Worm (Caenorhabditis elegans) whole organism, early embryonic: Measurements from ENCODE around the gene F01D5.7.
"Not testable (repeated sequence)": the region's sequence is repeated elsewhere in the genome, so short reads cannot be mapped to it uniquely, and the experiment has no call there.

ENCODE experiments used
- B0310.2 ChIP-seq: sonication (generic microtip); optimal IDR thresholded peaks from 2 replicates; lab custom pipeline; 2016; ENCODE audit warnings: mild to moderate bottlenecking, missing genetic modification characterization, missing compliant biosample characterization
- F13C5.2 ChIP-seq: sonication (generic microtip); optimal IDR thresholded peaks from 2 replicates; lab custom pipeline; 2017; ENCODE audit warnings: mild to moderate bottlenecking, missing genetic modification characterization, inconsistent platforms, missing compliant biosample characterization
- aly-1 ChIP-seq: sonication (generic microtip); optimal IDR thresholded peaks from 2 replicates; lab custom pipeline; 2016; ENCODE audit warnings: missing genetic modification characterization, missing compliant biosample characterization
- ama-1 ChIP-seq: fragments of 150-350 bp; optimal IDR thresholded peaks from 2 replicates; lab custom pipeline; 2014
- ceh-13 ChIP-seq: fragments of 200-800 bp; sonication (Bioruptor generic); optimal IDR thresholded peaks from 2 replicates; lab custom pipeline; 2018; ENCODE audit warnings: mild to moderate bottlenecking, missing genetic modification characterization, missing compliant biosample characterization
- ceh-36 ChIP-seq: sonication (generic microtip); optimal IDR thresholded peaks from 2 replicates; lab custom pipeline; 2016; ENCODE audit warnings: missing genetic modification characterization, inconsistent platforms, missing compliant biosample characterization
- ets-7 ChIP-seq: sonication (generic microtip); optimal IDR thresholded peaks from 2 replicates; lab custom pipeline; 2016; ENCODE audit warnings: missing genotype, missing genetic modification characterization, missing compliant biosample characterization
- flt-1 ChIP-seq: fragments of 200-800 bp; sonication (Bioruptor generic); IDR thresholded peaks from 2 replicates; pipeline ENCODE4 v1.3.6; 2022; ENCODE audit warnings: missing genetic modification characterization, missing compliant biosample characterization
- hmbx-1 ChIP-seq: sonication (generic microtip); optimal IDR thresholded peaks from 2 replicates; lab custom pipeline; 2016; ENCODE audit warnings: mild to moderate bottlenecking, missing genetic modification characterization, missing compliant biosample characterization
- hmg-4 ChIP-seq: fragments of 200-800 bp; sonication (Bioruptor generic); optimal IDR thresholded peaks from 2 replicates; lab custom pipeline; 2018; ENCODE audit warnings: mild to moderate bottlenecking, missing genetic modification characterization, missing compliant biosample characterization
- hnd-1 ChIP-seq: sonication (generic microtip); optimal IDR thresholded peaks from 2 replicates; lab custom pipeline; 2016; ENCODE audit warnings: missing genetic modification characterization, missing compliant biosample characterization
- pes-1 ChIP-seq: fragments of 200-800 bp; sonication (Bioruptor generic); IDR thresholded peaks from 2 replicates; pipeline ENCODE4 v1.3.6; 2022; ENCODE audit warnings: missing genetic modification reagents, missing genetic modification characterization, missing compliant biosample characterization
- scrt-1 ChIP-seq: fragments of 200-800 bp; sonication (Bioruptor generic); IDR thresholded peaks from 2 replicates; pipeline ENCODE4 v1.3.6; 2022; ENCODE audit warnings: missing genetic modification characterization, missing compliant biosample characterization
- sea-1 ChIP-seq: fragments of 200-800 bp; sonication (Bioruptor generic); conservative IDR thresholded peaks from 2 replicates; pipeline ENCODE4 v1.3.6; 2022; ENCODE audit warnings: missing genetic modification characterization, missing compliant biosample characterization
- tbx-11 ChIP-seq: fragments of 200-800 bp; sonication (Bioruptor generic); IDR thresholded peaks from 2 replicates; pipeline ENCODE4 v1.3.6; 2022; ENCODE audit warnings: missing genetic modification characterization, missing compliant biosample characterization
- tbx-37 ChIP-seq: fragments of 200-800 bp; sonication (Bioruptor generic); conservative IDR thresholded peaks from 2 replicates; pipeline ENCODE4 v1.3.6; 2022; ENCODE audit warnings: missing genetic modification reagents, missing genetic modification characterization, missing compliant biosample characterization
- tra-4 ChIP-seq: sonication (generic microtip); optimal IDR thresholded peaks from 2 replicates; lab custom pipeline; 2017; ENCODE audit warnings: missing genetic modification characterization, missing compliant biosample characterization

Gene F01D5.7

DNA sequence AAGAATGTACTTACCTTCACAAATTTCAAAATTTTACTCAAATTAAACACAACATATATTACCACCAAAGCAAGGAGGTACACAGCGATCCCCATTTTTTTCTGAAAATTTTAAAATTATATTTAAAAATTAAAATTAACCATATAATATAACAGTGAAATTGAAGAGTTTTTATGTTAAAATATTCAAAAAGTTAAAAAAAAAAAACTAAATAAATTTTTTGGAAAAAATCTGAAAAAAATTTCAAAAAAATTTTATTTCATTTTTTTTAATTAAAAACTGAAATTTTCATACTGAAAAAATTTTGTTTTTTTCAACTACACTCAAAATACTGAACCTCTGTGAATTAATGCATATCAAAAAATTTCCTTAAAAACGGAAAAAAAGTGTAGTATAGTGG lies 8.4 kb downstream of the F01D5.7 start, which contains the start of gene cyp-37A1:
TSS of gene cyp-37A1 (minus strand) at position 101 of the 400 bp plus-strand sequence.
- TF ChIP-seq ama-1 (no peak), aly-1 (tag; lab: Kevin White, UChicago) (no peak), ets-7 (no peak), pes-1 (no peak)

DNA sequence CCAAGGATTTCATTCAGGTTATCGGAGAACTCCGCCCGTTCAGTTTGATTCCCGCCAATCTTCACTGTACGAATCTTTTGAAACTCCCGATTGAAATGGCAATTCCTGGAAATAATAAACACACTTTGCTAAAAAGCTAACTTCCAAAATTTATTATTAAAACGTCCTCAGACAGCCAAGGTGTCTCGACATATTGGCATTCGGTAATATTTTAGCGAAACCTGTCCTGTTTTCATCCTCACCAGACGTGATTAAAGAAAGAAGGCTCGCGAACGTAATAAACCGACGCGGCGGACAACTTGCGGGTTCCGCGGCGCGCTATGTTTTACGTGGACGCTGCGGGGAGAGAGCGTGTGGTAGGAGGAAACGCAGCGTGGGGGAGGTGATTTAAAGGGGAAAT lies 9.7 kb downstream of the F01D5.7 start:
- TF ChIP-seq ama-1 (peak; percentile 78), scrt-1 (GFP tag; lab: Robert Waterston, UW) (no peak), F13C5.2 (tag; lab: Kevin White, UChicago) (peak; percentile 24), hmg-4 (peak; percentile 68), B0310.2 (no peak), hmbx-1 (tag; lab: Kevin White, UChicago) (no peak), tra-4 (no peak)

DNA sequence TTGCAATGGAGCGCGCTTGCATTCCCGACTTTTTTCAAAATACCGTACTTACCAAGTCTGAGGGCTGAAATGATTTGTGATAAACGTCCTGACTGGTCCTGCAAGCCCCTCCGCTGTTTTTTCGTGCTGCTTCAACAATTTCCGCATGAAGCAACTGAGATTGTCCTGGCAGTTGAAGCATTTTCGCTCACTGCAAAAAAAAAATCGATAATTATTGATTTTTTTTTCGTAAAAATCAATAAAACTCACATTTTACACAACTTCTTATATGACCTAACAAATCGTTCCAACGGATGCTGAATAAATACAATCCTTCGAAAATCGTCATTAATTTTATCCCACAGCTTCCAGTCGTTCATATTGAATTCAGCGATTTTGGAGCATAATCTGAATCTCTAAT lies 10.4 kb downstream of the F01D5.7 start:
- no peak for TF ChIP-seq scrt-1 (GFP tag; lab: Robert Waterston, UW)
- no peak for TF ChIP-seq hmbx-1 (tag; lab: Kevin White, UChicago)
- no peak for TF ChIP-seq pes-1
- no peak for TF ChIP-seq tbx-37 (GFP tag; lab: Robert Waterston, UW)

DNA sequence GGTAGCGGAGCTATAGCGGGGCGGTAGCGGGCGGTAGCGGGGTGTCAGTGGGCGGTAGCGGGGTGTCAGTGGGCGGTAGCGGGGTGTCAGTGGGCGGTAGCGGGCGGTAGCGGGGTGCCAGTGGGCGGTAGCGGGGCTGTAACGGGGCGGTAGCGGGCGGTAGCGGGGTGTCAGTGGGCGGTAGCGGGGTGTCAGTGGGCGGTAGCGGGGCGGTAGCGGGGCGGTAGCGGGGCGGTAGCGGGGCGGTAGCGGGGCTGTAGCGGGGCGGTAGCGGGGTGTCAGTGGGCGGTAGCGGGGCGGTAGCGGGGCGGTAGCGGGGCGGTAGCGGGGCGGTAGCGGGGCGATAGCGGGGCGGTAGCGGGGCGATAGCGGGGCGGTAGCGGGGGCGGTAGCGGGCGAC lies 11.2 kb downstream of the F01D5.7 start:
- TF ChIP-seq tbx-11 (GFP tag; lab: Robert Waterston, UW) (peak; percentile 63; the same call in 1 of the 2 replicates), hmg-4 (peak; percentile 36), scrt-1 (GFP tag; lab: Robert Waterston, UW) (0 out of 2 replicates have a peak, but pooled peaks have one; percentile 43), pes-1 (peak; percentile 68; the same call in 1 of the 2 replicates), tbx-37 (GFP tag; lab: Robert Waterston, UW) (peak; percentile 37), sea-1 (GFP tag; lab: Robert Waterston, UW) (0 out of 2 replicates have a peak, but pooled peaks have one; percentile 51)

DNA sequence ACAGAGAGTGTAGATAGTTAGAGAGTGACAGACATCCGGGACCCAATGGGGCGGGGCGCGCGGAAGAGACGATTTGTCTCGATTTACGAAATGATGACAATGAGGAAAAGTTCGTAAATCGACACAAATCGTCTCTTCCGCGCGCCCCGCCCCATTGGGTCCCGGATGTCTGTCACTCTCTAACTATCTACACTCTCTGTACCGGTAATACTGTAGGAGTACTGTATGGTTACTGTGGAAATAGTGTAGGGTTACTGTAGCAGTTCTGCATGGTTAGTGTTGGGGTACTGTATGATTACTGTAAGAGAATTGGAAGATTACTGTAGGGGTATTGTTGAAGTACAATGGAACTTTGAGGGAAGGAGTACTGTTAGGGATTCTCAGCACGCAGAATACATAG lies 12.8 kb downstream of the F01D5.7 start, which contains the start of gene F01D5.10:
TSS of gene F01D5.10 (minus strand) at position 101 of the 400 bp plus-strand sequence.
- TF ChIP-seq hmg-4; ama-1; sea-1 (GFP tag; lab: Robert Waterston, UW): not testable (repeated sequence)

DNA sequence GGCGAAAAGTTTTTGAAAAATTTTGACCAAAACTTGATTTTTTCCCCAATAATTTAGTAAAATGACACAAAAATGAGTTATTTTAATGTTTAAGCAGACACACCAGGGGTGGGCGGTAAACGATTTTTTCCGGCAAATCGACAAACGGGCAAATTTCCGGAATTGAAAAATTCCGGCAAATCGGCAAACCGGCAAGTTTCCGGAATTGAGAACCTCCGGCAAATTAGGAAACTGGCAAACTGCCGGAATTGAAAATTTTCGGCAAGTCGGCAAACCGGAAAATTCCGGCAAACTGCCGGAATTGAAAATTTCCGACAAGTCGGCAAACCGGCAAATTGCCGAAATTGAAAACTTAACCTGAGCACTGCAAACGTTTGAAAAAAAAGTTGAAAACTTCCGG lies 24.2 kb downstream of the F01D5.7 start:
- no peak for TF ChIP-seq sea-1 (GFP tag; lab: Robert Waterston, UW)
- no peak for TF ChIP-seq tra-4
- TF ChIP-seq hmbx-1 (tag; lab: Kevin White, UChicago) = no peak
- no peak for TF ChIP-seq tbx-37 (GFP tag; lab: Robert Waterston, UW)
- no peak for TF ChIP-seq F13C5.2 (tag; lab: Kevin White, UChicago)
- TF ChIP-seq flt-1 (GFP tag; lab: Robert Waterston, UW) = no peak
- no peak for TF ChIP-seq B0310.2
- no peak for TF ChIP-seq tbx-11 (GFP tag; lab: Robert Waterston, UW)
- no peak for TF ChIP-seq hnd-1 (tag; lab: Kevin White, UChicago)
- TF ChIP-seq ceh-36 = no peak
- no peak for TF ChIP-seq aly-1 (tag; lab: Kevin White, UChicago)
- TF ChIP-seq ama-1 = no peak
- TF ChIP-seq hmg-4 = no peak
- no peak for TF ChIP-seq ets-7
- no peak for TF ChIP-seq pes-1
- no peak for TF ChIP-seq ceh-13 (GFP tag; lab: Kevin White, UChicago)

DNA sequence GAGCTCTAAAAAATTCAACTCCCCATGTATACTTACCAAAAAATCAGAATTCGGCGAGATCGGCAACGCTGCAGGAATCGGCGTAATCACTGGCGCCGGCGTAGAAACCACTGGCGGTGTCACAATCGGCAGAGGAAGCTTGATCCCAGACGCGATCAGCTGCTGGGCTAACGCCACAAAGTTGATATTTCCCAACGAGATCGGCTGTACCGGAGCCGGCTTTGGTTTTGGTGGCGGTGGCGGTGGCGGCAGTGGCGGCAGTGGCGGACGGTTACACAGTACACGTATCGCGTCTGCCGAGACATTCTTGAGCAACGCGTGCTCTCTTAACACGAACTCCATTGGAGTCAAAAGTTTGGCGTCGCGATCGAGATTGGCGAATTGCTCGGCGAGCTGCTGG lies 26.1 kb downstream of the F01D5.7 start:
- TF ChIP-seq ceh-36 (no peak), flt-1 (GFP tag; lab: Robert Waterston, UW) (no peak), aly-1 (tag; lab: Kevin White, UChicago) (no peak), pes-1 (no peak)

DNA sequence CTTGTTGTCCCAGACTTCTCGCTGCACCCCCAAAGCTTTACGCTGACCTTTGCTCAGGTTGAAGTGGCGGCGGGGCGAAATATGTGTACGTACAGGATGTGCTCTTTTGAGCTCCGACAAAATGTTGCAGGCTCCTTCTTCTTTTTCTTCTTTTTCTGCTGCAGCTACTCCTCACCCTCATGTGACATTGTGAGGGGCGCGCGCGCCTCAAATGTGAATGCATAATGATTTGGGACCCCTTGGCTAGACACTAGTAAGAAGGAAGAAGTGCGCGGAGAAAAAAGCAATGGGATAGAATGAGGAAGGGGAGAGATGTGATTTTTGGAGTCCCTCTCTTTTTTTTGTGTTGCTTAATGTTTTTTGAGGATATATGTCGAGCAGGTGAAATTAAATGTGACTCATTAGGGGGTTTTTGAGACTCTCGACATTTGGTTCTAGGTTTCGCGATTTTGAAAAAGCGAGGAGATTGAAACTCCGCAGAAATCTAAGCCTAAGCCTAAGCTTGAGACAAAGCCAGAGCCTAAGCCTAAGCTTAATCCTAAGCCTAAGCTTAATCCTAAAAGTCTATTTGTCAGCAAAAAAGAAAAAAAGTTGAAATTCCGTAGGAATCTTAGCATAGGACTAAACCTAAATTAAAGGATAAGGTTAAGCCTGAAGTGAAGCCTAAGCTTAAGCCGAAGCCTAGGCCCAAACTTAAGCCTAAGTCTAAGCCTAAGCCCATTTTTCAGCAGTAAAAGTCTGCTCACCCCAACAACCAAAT lies 28.4 kb downstream of the F01D5.7 start:
- TF ChIP-seq ceh-36 (peak; percentile 73), tbx-37 (GFP tag; lab: Robert Waterston, UW) (no peak)

DNA sequence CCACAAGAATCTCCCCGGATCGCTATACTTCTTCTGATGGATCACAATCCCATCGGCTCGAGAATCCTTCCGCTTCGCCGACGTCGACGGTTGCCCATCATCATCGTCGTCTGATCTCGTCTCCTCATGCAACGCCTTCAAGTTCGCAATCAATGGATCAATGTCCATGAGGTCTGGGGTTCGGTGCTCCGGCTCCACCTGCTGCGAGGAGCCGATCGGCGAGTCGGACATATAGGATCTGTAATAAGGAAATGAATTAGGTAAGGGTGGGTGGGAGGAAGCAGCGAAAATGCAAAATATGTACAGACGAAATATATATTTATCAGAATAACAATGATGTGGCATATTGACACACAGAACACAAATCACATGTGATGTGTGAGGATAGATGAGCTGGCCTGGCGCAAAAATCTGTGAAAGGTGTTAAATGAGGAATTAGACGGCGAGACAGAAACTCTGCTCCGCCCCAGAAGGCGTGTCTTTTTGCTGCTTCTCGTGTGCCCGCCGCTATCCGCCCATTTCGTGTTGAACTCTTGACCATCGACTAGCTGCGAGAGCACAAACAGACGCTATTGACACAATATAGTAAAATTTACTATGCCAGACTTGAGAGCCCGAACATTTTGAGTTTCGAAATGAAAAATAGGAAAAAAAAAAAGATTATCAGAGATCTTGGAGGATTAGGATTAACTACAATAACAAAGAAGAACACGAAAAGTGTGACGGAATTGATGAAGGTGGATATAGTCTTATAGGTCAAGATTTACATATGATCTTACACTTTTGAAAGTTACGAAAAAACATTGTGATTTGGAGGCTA lies 29.2 kb downstream of the F01D5.7 start:
- TF ChIP-seq hnd-1 (tag; lab: Kevin White, UChicago) (no peak), tra-4 (no peak), ceh-13 (GFP tag; lab: Kevin White, UChicago) (no peak), ets-7 (no peak), F13C5.2 (tag; lab: Kevin White, UChicago) (no peak)
